Fruit fly (Drosophila melanogaster): ENCODE results near the gene SdhD.

The SdhD gene

DNA sequence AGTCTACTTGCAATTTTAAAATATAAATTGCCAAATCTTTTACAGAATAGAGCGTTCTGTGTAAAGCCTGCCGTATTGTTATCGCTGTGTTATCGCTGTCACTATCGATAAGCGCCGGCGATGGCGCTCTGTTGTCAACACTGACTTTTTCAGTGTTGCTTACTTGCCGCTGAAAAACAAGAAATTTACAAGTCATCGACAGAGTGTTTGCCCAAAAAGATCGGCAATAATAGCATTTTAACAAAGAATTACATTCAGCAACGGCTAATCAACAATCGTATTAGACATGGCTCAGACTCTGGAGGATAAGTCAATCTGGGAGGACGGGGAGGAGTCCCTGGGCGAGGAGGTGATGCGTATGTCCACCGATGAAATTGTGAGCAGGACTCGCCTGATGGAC lies 7.7 kb downstream of the SdhD start, which contains the start of the genes RanBP3 and Rpt5 (continued):
- no peak for TF ChIP-seq CG11560 (tag; IDR thresholded peaks at IDR 0.05)
- no peak for TF ChIP-seq CG17385 (GFP tag; optimal IDR thresholded peaks at IDR 0.05)
- no peak for TF ChIP-seq CG2202 (tag; optimal IDR thresholded peaks at IDR 0.05)
- TF ChIP-seq NK7.1 (GFP tag; optimal IDR thresholded peaks at IDR 0.05): peak; percentile 41
- no peak for TF ChIP-seq CG1529 (GFP tag; optimal IDR thresholded peaks at IDR 0.05)
- peak; percentile 75 for TF ChIP-seq pho (GFP tag; optimal IDR thresholded peaks at IDR 0.05)
- TF ChIP-seq dmrt11E (tag; optimal IDR thresholded peaks at IDR 0.05): no peak
- no peak for TF ChIP-seq Hr39 (optimal IDR thresholded peaks at IDR 0.05)
- TF ChIP-seq ara (GFP tag; IDR thresholded peaks at IDR 0.05): peak; percentile 49; the same call in 1 of the 2 replicates
- TF ChIP-seq CG9727 (GFP tag; optimal IDR thresholded peaks at IDR 0.05): no peak
- TF ChIP-seq grau (tag; optimal IDR thresholded peaks at IDR 0.05): peak; percentile 41
- no peak for TF ChIP-seq stc (GFP tag; IDR thresholded peaks at IDR 0.05)
- TF ChIP-seq Deaf1 (tag; optimal IDR thresholded peaks at IDR 0.05): no peak
- TF ChIP-seq CG3847 (GFP tag; IDR thresholded peaks at IDR 0.05): peak; percentile 76
- TF ChIP-seq cato (GFP tag; optimal IDR thresholded peaks at IDR 0.05; ENCODE audit: borderline replicate concordance): no peak
- peak in 1 of 2 experiments; percentile 9 for TF ChIP-seq bsh (GFP tag; optimal IDR thresholded peaks at IDR 0.05)
- TF ChIP-seq CG4820 (GFP tag; optimal IDR thresholded peaks at IDR 0.05): peak; percentile 3
- peak; percentile 92 for TF ChIP-seq mld (GFP tag; IDR thresholded peaks at IDR 0.05; ENCODE audit: partially characterized antibody)
- TF ChIP-seq zfh2 (GFP tag; optimal IDR thresholded peaks at IDR 0.05): peak; percentile 72
- TF ChIP-seq phol (tag; optimal IDR thresholded peaks at IDR 0.05): peak; percentile 61
- TF ChIP-seq CG9797 (GFP tag; optimal IDR thresholded peaks at IDR 0.05): peak; percentile 40
- TF ChIP-seq trem (tag; optimal IDR thresholded peaks at IDR 0.05): peak; percentile 34
- peak; percentile 72 for TF ChIP-seq Ets97D (GFP tag; optimal IDR thresholded peaks at IDR 0.05)
- peak; percentile 78 for TF ChIP-seq lbe (GFP tag; optimal IDR thresholded peaks at IDR 0.05)
- TF ChIP-seq zen (tag; optimal IDR thresholded peaks at IDR 0.05): no peak
- no peak for TF ChIP-seq aop (GFP tag; IDR thresholded peaks at IDR 0.05)
- no peak for TF ChIP-seq Mad (GFP tag; optimal IDR thresholded peaks at IDR 0.05)
- TF ChIP-seq vfl (GFP tag; optimal IDR thresholded peaks at IDR 0.05): peak; percentile 68
- TF ChIP-seq CG4328 (GFP tag; optimal IDR thresholded peaks at IDR 0.05): no peak
- no peak for TF ChIP-seq tgo (GFP tag; IDR thresholded peaks at IDR 0.05)
- TF ChIP-seq sr (GFP tag; IDR thresholded peaks at IDR 0.05): no peak
- peak; percentile 45 to 68 for TF ChIP-seq Pdp1 (GFP tag; optimal IDR thresholded peaks at IDR 0.05)
- peak; percentile 69 for TF ChIP-seq CG14860 (GFP tag; IDR thresholded peaks at IDR 0.05; ENCODE audit: partially characterized antibody)
- TF ChIP-seq Xrp1 (GFP tag; IDR thresholded peaks at IDR 0.05): no peak
- TF ChIP-seq CG8478 (optimal IDR thresholded peaks at IDR 0.05): no peak
- peak; percentile 84 for TF ChIP-seq CG2120 (GFP tag; optimal IDR thresholded peaks at IDR 0.05)
- peak; percentile 55 for TF ChIP-seq Dp (GFP tag; optimal IDR thresholded peaks at IDR 0.05)
- no peak for TF ChIP-seq GATAe (GFP tag; conservative IDR thresholded peaks at IDR 0.05)
- no peak for TF ChIP-seq pfk (GFP tag; optimal IDR thresholded peaks at IDR 0.05)
- peak; percentile 65; the same call in 1 of the 2 replicates for TF ChIP-seq CG11247 (GFP tag; IDR thresholded peaks at IDR 0.05)
- TF ChIP-seq CG34422 (GFP tag; IDR thresholded peaks at IDR 0.05): peak; percentile 66; the same call in 2 of the 3 replicates
- TF ChIP-seq CG3407 (GFP tag; optimal IDR thresholded peaks at IDR 0.05): no peak
- TF ChIP-seq eve (GFP tag; optimal IDR thresholded peaks at IDR 0.05): no peak
- no peak for TF ChIP-seq Dip2 (GFP tag; IDR thresholded peaks at IDR 0.05)
- TF ChIP-seq pum (GFP tag; optimal IDR thresholded peaks at IDR 0.05): peak; percentile 34
- peak; percentile 85 for TF ChIP-seq CG2116 (GFP tag; optimal IDR thresholded peaks at IDR 0.05)
- TF ChIP-seq Drgx (GFP tag; IDR thresholded peaks at IDR 0.05): peak; percentile 36; the same call in 1 of the 2 replicates
- peak; percentile 32 for TF ChIP-seq CG12942 (GFP tag; optimal IDR thresholded peaks at IDR 0.05)
- no peak for TF ChIP-seq Lhr (GFP tag; optimal IDR thresholded peaks at IDR 0.05)
- TF ChIP-seq pan (optimal IDR thresholded peaks at IDR 0.05): no peak
- TF ChIP-seq pan (GFP tag; optimal IDR thresholded peaks at IDR 0.05 in 1 of 2, IDR thresholded peaks at IDR 0.05 in 1 of 2): no peak
- TF ChIP-seq Dll (GFP tag; IDR thresholded peaks at IDR 0.05; ENCODE audit: partially characterized antibody): peak; percentile 77
- TF ChIP-seq sens (GFP tag): peak; percentile 84

All from whole organism, embryonic.